Worm (Caenorhabditis elegans) whole organism, young adult: Measurements from ENCODE around the gene B0250.5.
A peak's percentile ranks its signal among the peaks of the same experiment; 100 is the strongest.

ENCODE experiments used
- C06A6.2 ChIP-seq: fragments of 200-800 bp; sonication (Bioruptor generic); conservative IDR thresholded peaks from 2 replicates; pipeline ENCODE4 v1.3.6; 2022; ENCODE audit warnings: missing genetic modification characterization, missing compliant biosample characterization
- D2030.7 ChIP-seq: fragments of 200-800 bp; sonication (Bioruptor generic); IDR thresholded peaks from 2 replicates; pipeline ENCODE4 v1.3.6; 2022; ENCODE audit warnings: missing genetic modification reagents, missing genetic modification characterization, missing compliant biosample characterization
- F23B12.7 ChIP-seq: sonication (generic microtip); optimal IDR thresholded peaks from 2 replicates; lab custom pipeline; 2017; ENCODE audit warnings: missing genetic modification characterization, mild to moderate bottlenecking, missing compliant biosample characterization, antibody characterized with exemption, moderate library complexity; ENCODE audit not compliant: insufficient read depth
- F33H1.4 ChIP-seq: fragments of 200-800 bp; sonication (Bioruptor generic); IDR thresholded peaks from 2 replicates; pipeline ENCODE4 v1.3.6; 2022; ENCODE audit warnings: missing genetic modification reagents, missing genetic modification characterization, missing compliant biosample characterization
- F39B2.1 ChIP-seq: fragments of 200-800 bp; sonication (Bioruptor generic); IDR thresholded peaks from 2 replicates; pipeline ENCODE4 v1.3.6; 2022; ENCODE audit warnings: missing genetic modification reagents, missing genetic modification characterization, missing compliant biosample characterization
- F55B11.4 ChIP-seq: sonication (generic microtip); optimal IDR thresholded peaks from 2 replicates; lab custom pipeline; 2016; ENCODE audit warnings: missing compliant biosample characterization, missing genetic modification characterization, borderline replicate concordance; ENCODE audit not compliant: insufficient read depth
- F57C9.4 ChIP-seq: sonication (generic microtip); optimal IDR thresholded peaks from 2 replicates; lab custom pipeline; 2017; ENCODE audit warnings: mild to moderate bottlenecking, missing genetic modification characterization, missing compliant biosample characterization
- K11D2.4 ChIP-seq: fragments of 200-800 bp; sonication (Bioruptor generic); IDR thresholded peaks from 2 replicates; pipeline ENCODE4 v1.3.6; 2022; ENCODE audit warnings: missing genetic modification reagents, missing genetic modification characterization, missing compliant biosample characterization
- T07F8.4 ChIP-seq: sonication (generic microtip); optimal IDR thresholded peaks from 2 replicates; lab custom pipeline; 2016; ENCODE audit warnings: mild to moderate bottlenecking, missing genetic modification characterization, moderate library complexity, missing compliant biosample characterization
- T26A5.8 ChIP-seq: sonication (generic microtip); optimal IDR thresholded peaks from 2 replicates; lab custom pipeline; 2016; ENCODE audit warnings: missing genetic modification characterization, missing compliant biosample characterization
- Y56A3A.18 ChIP-seq: fragments of 200-800 bp; sonication (Bioruptor generic); IDR thresholded peaks from 2 replicates; pipeline ENCODE4 v1.3.6; 2022; ENCODE audit warnings: missing genetic modification reagents, missing genetic modification characterization, missing compliant biosample characterization
- athp-1 ChIP-seq: sonication (generic microtip); optimal IDR thresholded peaks from 2 replicates; lab custom pipeline; 2017; ENCODE audit warnings: mild to moderate bottlenecking, missing genetic modification characterization, missing compliant biosample characterization
- attf-5 ChIP-seq: fragments of 200-800 bp; sonication (Bioruptor generic); optimal IDR thresholded peaks from 2 replicates; lab custom pipeline; 2018; ENCODE audit warnings: mild to moderate bottlenecking, missing genetic modification characterization, missing compliant biosample characterization
- bed-2 ChIP-seq: fragments of 200-800 bp; sonication (Bioruptor generic); IDR thresholded peaks from 2 replicates; pipeline ENCODE4 v1.3.6; 2022; ENCODE audit warnings: missing genetic modification reagents, missing genetic modification characterization, missing compliant biosample characterization
- ccch-3 ChIP-seq: fragments of 200-800 bp; sonication (Bioruptor generic); optimal IDR thresholded peaks from 2 replicates; lab custom pipeline; 2018; ENCODE audit warnings: mild to moderate bottlenecking, missing genetic modification characterization, missing compliant biosample characterization
- cebp-1 ChIP-seq, 2 experiments: fragments of 200-800 bp in 1 of 2; sonication (Bioruptor generic) in 1 of 2; sonication (generic microtip) in 1 of 2; IDR thresholded peaks in 1 of 2; optimal IDR thresholded peaks in 1 of 2; 2 replicates each; pipeline versions ENCODE4 v1.3.6 to Lab custom; 2017 to 2022; ENCODE audit warnings: missing compliant biosample characterization in 2 of 2, missing genetic modification characterization in 2 of 2, mild to moderate bottlenecking in 1 of 2, missing genetic modification reagents in 1 of 2, moderate library complexity in 1 of 2
- ceh-27 ChIP-seq: fragments of 200-800 bp; sonication (Bioruptor generic); optimal IDR thresholded peaks from 2 replicates; lab custom pipeline; 2018; ENCODE audit warnings: mild to moderate bottlenecking, missing genetic modification characterization, moderate library complexity, missing compliant biosample characterization
- egrh-3 ChIP-seq: fragments of 200-800 bp; sonication (Bioruptor generic); IDR thresholded peaks from 2 replicates; pipeline ENCODE4 v1.3.6; 2022; ENCODE audit warnings: missing genetic modification reagents, missing genetic modification characterization, missing compliant biosample characterization
- ets-4 ChIP-seq: fragments of 200-800 bp; sonication (Bioruptor generic); optimal IDR thresholded peaks from 2 replicates; lab custom pipeline; 2018; ENCODE audit warnings: mild to moderate bottlenecking, missing genetic modification characterization, missing compliant biosample characterization
- gei-17 ChIP-seq: fragments of 200-800 bp; sonication (Bioruptor generic); optimal IDR thresholded peaks from 2 replicates; lab custom pipeline; 2018; ENCODE audit warnings: mild to moderate bottlenecking, missing genetic modification characterization, missing compliant biosample characterization
- hrde-1 ChIP-seq: sonication (generic microtip); optimal IDR thresholded peaks from 2 replicates; lab custom pipeline; 2016; ENCODE audit warnings: missing genetic modification characterization, mild to moderate bottlenecking, missing compliant biosample characterization, moderate library complexity, missing genotype, missing genetic modification reagents, borderline replicate concordance
- lag-1 ChIP-seq: fragments of 200-800 bp; sonication (Bioruptor generic); IDR thresholded peaks from 2 replicates; pipeline ENCODE4 v1.3.6; 2022; ENCODE audit warnings: missing genetic modification reagents, missing genetic modification characterization, missing compliant biosample characterization
- let-526 ChIP-seq: fragments of 200-800 bp; sonication (Bioruptor generic); IDR thresholded peaks from 2 replicates; pipeline ENCODE4 v1.3.6; 2022; ENCODE audit warnings: missing genetic modification reagents, missing genetic modification characterization, missing compliant biosample characterization
- lin-54 ChIP-seq: fragments of 200-800 bp; sonication (Bioruptor generic); optimal IDR thresholded peaks from 2 replicates; lab custom pipeline; 2018; ENCODE audit warnings: mild to moderate bottlenecking, missing genetic modification characterization, missing compliant biosample characterization
- lir-1 ChIP-seq: fragments of 200-800 bp; sonication (Bioruptor generic); conservative IDR thresholded peaks from 2 replicates; pipeline ENCODE4 v1.3.6; 2022; ENCODE audit warnings: missing genetic modification reagents, missing genetic modification characterization, missing compliant biosample characterization
- lsy-27 ChIP-seq: sonication (generic microtip); optimal IDR thresholded peaks from 2 replicates; lab custom pipeline; 2017; ENCODE audit warnings: missing genetic modification characterization, mild to moderate bottlenecking, missing compliant biosample characterization, antibody characterized with exemption, missing genotype, borderline replicate concordance; ENCODE audit not compliant: insufficient read depth
- madf-6 ChIP-seq: fragments of 200-800 bp; sonication (Bioruptor generic); IDR thresholded peaks from 2 replicates; pipeline ENCODE4 v1.3.6; 2022; ENCODE audit warnings: missing genetic modification reagents, missing genetic modification characterization, missing compliant biosample characterization
- madf-8 ChIP-seq: fragments of 200-800 bp; sonication (Bioruptor generic); conservative IDR thresholded peaks from 2 replicates; pipeline ENCODE4 v1.3.6; 2022; ENCODE audit warnings: missing genetic modification reagents, missing genetic modification characterization, missing compliant biosample characterization
- mes-4 ChIP-seq: sonication (generic microtip); optimal IDR thresholded peaks from 2 replicates; lab custom pipeline; 2016; ENCODE audit warnings: missing genotype, missing genetic modification characterization, missing compliant biosample characterization
- nfya-1 ChIP-seq: sonication (generic microtip); optimal IDR thresholded peaks from 2 replicates; lab custom pipeline; 2017; ENCODE audit warnings: antibody characterized with exemption, missing compliant biosample characterization, missing genetic modification characterization, borderline replicate concordance; ENCODE audit not compliant: insufficient read depth
- nhr-80 ChIP-seq: sonication (generic microtip); optimal IDR thresholded peaks from 2 replicates; lab custom pipeline; 2016; ENCODE audit warnings: missing genetic modification characterization, missing compliant biosample characterization
- nhr-90 ChIP-seq: sonication (generic microtip); optimal IDR thresholded peaks from 2 replicates; lab custom pipeline; 2016; ENCODE audit warnings: missing genotype, mild to moderate bottlenecking, missing genetic modification characterization, missing compliant biosample characterization
- rpc-1 ChIP-seq, 2 experiments: fragments of 150-350 bp in 1 of 2; sonication (generic microtip) in 1 of 2; optimal IDR thresholded peaks; 2 replicates each; lab custom pipeline; 2014 to 2018; ENCODE audit warnings: missing biosample characterization in 1 of 2, missing genetic modification characterization in 1 of 2, missing genetic modification reagents in 1 of 2, missing genotype in 1 of 2
- snpc-1.3 ChIP-seq: sonication (generic microtip); optimal IDR thresholded peaks from 2 replicates; lab custom pipeline; 2017; ENCODE audit warnings: missing genetic modification characterization, mild to moderate bottlenecking, missing compliant biosample characterization, antibody characterized with exemption, moderate library complexity, missing genotype, missing genetic modification reagents; ENCODE audit not compliant: insufficient read depth
- snpc-4 ChIP-seq, 5 experiments: fragments of 150-350 bp in 1 of 5; sonication (generic microtip) in 4 of 5; optimal IDR thresholded peaks; 2 replicates each; lab custom pipeline; 2014 to 2018; ENCODE audit warnings: missing genetic modification characterization in 5 of 5, missing biosample characterization in 3 of 5, antibody characterized with exemption in 2 of 5, mild to moderate bottlenecking in 2 of 5, missing compliant biosample characterization in 2 of 5, missing genotype in 2 of 5, moderate library complexity in 2 of 5, missing genetic modification reagents in 1 of 5
- tbp1 ChIP-seq: fragments of 200-800 bp; sonication (Bioruptor generic); optimal IDR thresholded peaks from 2 replicates; lab custom pipeline; 2018; ENCODE audit warnings: mild to moderate bottlenecking, missing genetic modification characterization, missing compliant biosample characterization
- unc-62 ChIP-seq: fragments of 150-350 bp; optimal IDR thresholded peaks from 2 replicates; lab custom pipeline; 2014; ENCODE audit warnings: missing biosample characterization, missing genetic modification reagents, missing genetic modification characterization
- ztf-22 ChIP-seq: fragments of 200-800 bp; sonication (Bioruptor generic); optimal IDR thresholded peaks from 2 replicates; lab custom pipeline; 2018; ENCODE audit warnings: mild to moderate bottlenecking, missing genetic modification characterization, moderate library complexity, missing compliant biosample characterization
- ztf-26 ChIP-seq: sonication (generic microtip); optimal IDR thresholded peaks from 2 replicates; lab custom pipeline; 2017; ENCODE audit warnings: missing genetic modification characterization, missing compliant biosample characterization

Gene B0250.5

ce11 chrV:20479013-20479739 lies 14.5 kb upstream of the B0250.5 start, which contains the start of the genes calf-1 and rpl-2 (continued):
- TF ChIP-seq ccch-3 (GFP tag; lab: Kevin White, UChicago), result no peak
- no peak for TF ChIP-seq ztf-22 (GFP tag; lab: Kevin White, UChicago)
- TF ChIP-seq cebp-1 (GFP tag; IDR thresholded peaks at IDR 0.05; lab: Robert Waterston, UW), result 0 out of 2 replicates have a peak, but pooled peaks have one; percentile 12
- peak; percentile 58 for TF ChIP-seq cebp-1 (tag; optimal IDR thresholded peaks at IDR 0.05; lab: Kevin White, UChicago)
- TF ChIP-seq nhr-90 (tag; lab: Kevin White, UChicago), result no peak
- no peak for TF ChIP-seq let-526 (GFP tag; lab: Robert Waterston, UW)
- TF ChIP-seq F33H1.4 (GFP tag; lab: Robert Waterston, UW), result peak; percentile 86
- TF ChIP-seq mes-4 (tag; lab: Kevin White, UChicago), result no peak
- no peak for TF ChIP-seq lir-1 (GFP tag; lab: Robert Waterston, UW)
- peak; percentile 44 for TF ChIP-seq snpc-4 (GFP tag; optimal IDR thresholded peaks at IDR 0.05; lab: Kevin White, UChicago)
- peak in 2 of 4 experiments; percentile 9 to 36 for TF ChIP-seq snpc-4 (tag; optimal IDR thresholded peaks at IDR 0.05; lab: Kevin White, UChicago)
- peak; percentile 13 for TF ChIP-seq tbp1
- TF ChIP-seq F55B11.4 (tag; lab: Kevin White, UChicago), result no peak
- peak; percentile 51 for TF ChIP-seq attf-5 (GFP tag; lab: Kevin White, UChicago)
- TF ChIP-seq F39B2.1, result no peak
- TF ChIP-seq hrde-1 (tag; lab: Kevin White, UChicago), result no peak
- TF ChIP-seq madf-6, result peak; percentile 60; the same call in 1 of the 2 replicates
- no peak for TF ChIP-seq F57C9.4 (tag; lab: Kevin White, UChicago)
- no peak for TF ChIP-seq rpc-1 (optimal IDR thresholded peaks at IDR 0.05; lab: Kevin White, UChicago)
- TF ChIP-seq rpc-1 (tag; optimal IDR thresholded peaks at IDR 0.05; lab: Kevin White, UChicago), result no peak
- no peak for TF ChIP-seq madf-8 (GFP tag; lab: Robert Waterston, UW)
- TF ChIP-seq lag-1, result no peak
- 0 out of 2 replicates have a peak, but pooled peaks have one; percentile 15 for TF ChIP-seq egrh-3 (GFP tag; lab: Robert Waterston, UW)
- no peak for TF ChIP-seq T26A5.8
- TF ChIP-seq D2030.7, result peak; percentile 69; the same call in 1 of the 2 replicates
- no peak for TF ChIP-seq ztf-26
- TF ChIP-seq ceh-27, result no peak
- TF ChIP-seq ets-4 (GFP tag; lab: Kevin White, UChicago), result no peak
- no peak for TF ChIP-seq athp-1 (tag; lab: Kevin White, UChicago)
- TF ChIP-seq T07F8.4 (tag; lab: Kevin White, UChicago), result no peak
- TF ChIP-seq nfya-1 (tag; lab: Kevin White, UChicago), result no peak
- no peak for TF ChIP-seq C06A6.2 (GFP tag; lab: Robert Waterston, UW)
- TF ChIP-seq gei-17 (GFP tag; lab: Kevin White, UChicago), result no peak
- TF ChIP-seq lsy-27, result no peak
- TF ChIP-seq nhr-80, result peak; percentile 10
- no peak for TF ChIP-seq unc-62 (GFP tag; lab: Kevin White, UChicago)
- TF ChIP-seq K11D2.4 (GFP tag; lab: Robert Waterston, UW), result no peak
- peak; percentile 53 for TF ChIP-seq F23B12.7
- TF ChIP-seq snpc-1.3 (tag; lab: Kevin White, UChicago), result peak; percentile 51
- no peak for TF ChIP-seq bed-2 (GFP tag; lab: Robert Waterston, UW)
- TF ChIP-seq lin-54 (GFP tag; lab: Kevin White, UChicago), result no peak
- no peak for TF ChIP-seq Y56A3A.18 (GFP tag; lab: Robert Waterston, UW)
